Fruit fly (Drosophila melanogaster) whole organism, wandering third instar larva: ENCODE measurements around the gene NC2beta.
A peak's percentile ranks its signal among the peaks of the same experiment; 100 is the strongest.

Source experiments
- Abd-B ChIP-seq: fragments of >200 bp; optimal IDR thresholded peaks from 2 replicates; lab custom pipeline; 2017; ENCODE audit warnings: missing biosample characterization, missing genetic modification characterization
- CG32264 ChIP-seq: fragments of 200-800 bp; sonication (Bioruptor generic); optimal IDR thresholded peaks from 2 replicates; lab custom pipeline; 2016; ENCODE audit warnings: missing biosample characterization, missing genetic modification characterization
- CG9705 ChIP-seq: fragments of 200-800 bp; sonication (Bioruptor generic); optimal IDR thresholded peaks from 2 replicates; lab custom pipeline; 2018; ENCODE audit warnings: missing biosample characterization, mild to moderate bottlenecking, missing genetic modification characterization
- CrebA ChIP-seq: fragments of 200-800 bp; sonication (Bioruptor generic); optimal IDR thresholded peaks from 2 replicates; lab custom pipeline; 2016; ENCODE audit warnings: missing biosample characterization, mild to moderate bottlenecking, missing genetic modification characterization, borderline replicate concordance
- Dfd ChIP-seq: fragments of >200 bp; optimal IDR thresholded peaks from 2 replicates; lab custom pipeline; 2017; ENCODE audit warnings: missing biosample characterization, missing genetic modification characterization
- Dif ChIP-seq: fragments of 200-275, 200-300 bp; sonication (Bioruptor generic); optimal IDR thresholded peaks from 2 replicates; lab custom pipeline; 2018; ENCODE audit warnings: missing biosample characterization, missing genetic modification characterization; ENCODE audit not compliant: partially characterized antibody
- GATAd ChIP-seq: sonication (Bioruptor generic); optimal IDR thresholded peaks from 2 replicates; lab custom pipeline; 2016; ENCODE audit warnings: missing biosample characterization, missing genetic modification characterization
- HLH106 ChIP-seq: fragments of 200-800 bp; optimal IDR thresholded peaks from 3 replicates; lab custom pipeline; 2019; ENCODE audit warnings: missing biosample characterization, mild to moderate bottlenecking, missing genetic modification characterization, moderate library complexity
- Hnf4 ChIP-seq: fragments of 200-800 bp; sonication (Bioruptor generic); optimal IDR thresholded peaks from 2 replicates; lab custom pipeline; 2016; ENCODE audit warnings: missing biosample characterization, mild to moderate bottlenecking, missing genetic modification characterization
- Hr78 ChIP-seq: fragments of >200 bp; optimal IDR thresholded peaks from 2 replicates; lab custom pipeline; 2017; ENCODE audit warnings: missing biosample characterization, missing genetic modification characterization
- Hr83 ChIP-seq: fragments of 200-300 bp; sonication (Bioruptor generic); optimal IDR thresholded peaks from 2 replicates; lab custom pipeline; 2016; ENCODE audit warnings: missing biosample characterization, mild to moderate bottlenecking, missing genetic modification characterization, moderate library complexity; ENCODE audit not compliant: poor library complexity, severe bottlenecking
- Jra ChIP-seq: sonication (Bioruptor generic); optimal IDR thresholded peaks from 2 replicates; lab custom pipeline; 2016; ENCODE audit warnings: missing biosample characterization, missing genetic modification characterization
- Mio ChIP-seq: sonication (Bioruptor generic); optimal IDR thresholded peaks from 2 replicates; lab custom pipeline; 2016; ENCODE audit warnings: missing biosample characterization, missing genetic modification characterization
- Myc ChIP-seq: fragments of >200 bp; optimal IDR thresholded peaks from 2 replicates; lab custom pipeline; 2017
- N ChIP-seq: fragments of >200 bp; optimal IDR thresholded peaks from 2 replicates; lab custom pipeline; 2018; ENCODE audit warnings: missing biosample characterization, missing external identifiers, missing genetic modification characterization
- OdsH ChIP-seq: fragments of 200-800 bp; sonication (Bioruptor generic); optimal IDR thresholded peaks from 2 replicates; lab custom pipeline; 2016; ENCODE audit warnings: missing biosample characterization, mild to moderate bottlenecking, missing genetic modification characterization
- Rel ChIP-seq, 2 experiments: fragments of 200-800 bp; sonication (Bioruptor generic) in 1 of 2; optimal IDR thresholded peaks; 2 replicates in 1 of 2; 3 replicates in 1 of 2; lab custom pipeline; 2016 to 2019; ENCODE audit warnings: mild to moderate bottlenecking in 2 of 2, missing biosample characterization in 2 of 2, missing genetic modification characterization in 2 of 2, moderate library complexity in 1 of 2
- Sp1 ChIP-seq: fragments of 200-800 bp; sonication (Bioruptor generic); optimal IDR thresholded peaks from 3 replicates; lab custom pipeline; 2019; ENCODE audit warnings: missing biosample characterization, mild to moderate bottlenecking, missing genetic modification characterization, moderate library complexity
- Vsx2 ChIP-seq: fragments of 200-300, 225-300 bp; sonication (Bioruptor generic); optimal IDR thresholded peaks from 2 replicates; lab custom pipeline; 2018; ENCODE audit warnings: missing biosample characterization, missing genetic modification characterization; ENCODE audit not compliant: partially characterized antibody
- br ChIP-seq: fragments of 200-800 bp; sonication (Bioruptor generic); optimal IDR thresholded peaks from 2 replicates; lab custom pipeline; 2016; ENCODE audit warnings: missing biosample characterization, missing genetic modification characterization
- brk ChIP-seq: fragments of 200-800 bp; sonication (Bioruptor generic); optimal IDR thresholded peaks from 2 replicates; lab custom pipeline; 2016; ENCODE audit warnings: missing biosample characterization, mild to moderate bottlenecking, missing genetic modification characterization
- dl ChIP-seq, 2 experiments: fragments of 175-275, 200-275 bp in 1 of 2; fragments of 200-275 bp in 1 of 2; sonication (Bioruptor generic); optimal IDR thresholded peaks; lab custom pipeline; 2018; ENCODE audit warnings: mild to moderate bottlenecking in 2 of 2, missing biosample characterization in 2 of 2, missing genetic modification characterization in 2 of 2, moderate library complexity in 2 of 2; ENCODE audit not compliant: partially characterized antibody in 2 of 2, insufficient read depth in 1 of 2
- dmrt93B ChIP-seq: fragments of 200-800 bp; sonication (Bioruptor generic); optimal IDR thresholded peaks from 2 replicates; lab custom pipeline; 2018; ENCODE audit warnings: missing biosample characterization, mild to moderate bottlenecking, missing genetic modification characterization
- dsf ChIP-seq: sonication (Bioruptor generic); optimal IDR thresholded peaks from 2 replicates; lab custom pipeline; 2016; ENCODE audit warnings: missing biosample characterization, missing genetic modification characterization, borderline replicate concordance
- ey ChIP-seq: fragments of 200-800 bp; sonication (Bioruptor generic); optimal IDR thresholded peaks from 2 replicates; lab custom pipeline; 2016; ENCODE audit warnings: missing biosample characterization, missing genetic modification characterization
- foxo ChIP-seq, 2 experiments: fragments of 200-800 bp; sonication (Bioruptor generic); optimal IDR thresholded peaks; 2 replicates in 1 of 2; 3 replicates in 1 of 2; lab custom pipeline; 2016 to 2017; ENCODE audit warnings: missing biosample characterization in 2 of 2, missing genetic modification characterization in 2 of 2
- fru ChIP-seq: fragments of 200-800 bp; sonication (Bioruptor generic); optimal IDR thresholded peaks from 3 replicates; lab custom pipeline; 2016; ENCODE audit warnings: missing biosample characterization, mild to moderate bottlenecking, missing genetic modification characterization
- h ChIP-seq: fragments of 200-800 bp; sonication (Bioruptor generic); optimal IDR thresholded peaks from 3 replicates; lab custom pipeline; 2016; ENCODE audit warnings: missing biosample characterization, mild to moderate bottlenecking, missing genetic modification characterization
- jim ChIP-seq: fragments of 175-275, 200-325 bp; sonication (Bioruptor generic); optimal IDR thresholded peaks from 2 replicates; lab custom pipeline; 2016; ENCODE audit warnings: missing biosample characterization, mild to moderate bottlenecking, missing genetic modification characterization
- lola ChIP-seq: fragments of >200 bp; optimal IDR thresholded peaks from 2 replicates; lab custom pipeline; 2017; ENCODE audit warnings: missing biosample characterization, missing genetic modification characterization
- pan ChIP-seq: fragments of >200 bp; optimal IDR thresholded peaks from 2 replicates; lab custom pipeline; 2017
- psq ChIP-seq: fragments of 200-800 bp; sonication (Bioruptor generic); optimal IDR thresholded peaks from 3 replicates; lab custom pipeline; 2017; ENCODE audit warnings: missing biosample characterization, mild to moderate bottlenecking, missing genetic modification characterization, moderate library complexity
- rgr ChIP-seq: fragments of 200-800 bp; sonication (Bioruptor generic); optimal IDR thresholded peaks from 3 replicates; lab custom pipeline; 2016; ENCODE audit warnings: missing biosample characterization, mild to moderate bottlenecking, missing genetic modification characterization
- sage ChIP-seq: fragments of 200-800 bp; sonication (Bioruptor generic); optimal IDR thresholded peaks from 2 replicates; lab custom pipeline; 2016; ENCODE audit warnings: missing biosample characterization, mild to moderate bottlenecking, missing genetic modification characterization
- sv ChIP-seq: fragments of 200-800 bp; sonication (Bioruptor generic); optimal IDR thresholded peaks from 3 replicates; lab custom pipeline; 2016; ENCODE audit warnings: missing biosample characterization, missing genetic modification characterization
- tai ChIP-seq: sonication (Bioruptor generic); optimal IDR thresholded peaks from 2 replicates; lab custom pipeline; 2016; ENCODE audit warnings: missing biosample characterization, missing genetic modification characterization
- usp ChIP-seq: fragments of >200 bp; optimal IDR thresholded peaks from 2 replicates; lab custom pipeline; 2017; ENCODE audit warnings: missing biosample characterization, missing genetic modification characterization
- woc ChIP-seq: sonication (Bioruptor generic); optimal IDR thresholded peaks from 2 replicates; lab custom pipeline; 2016; ENCODE audit warnings: missing biosample characterization, mild to moderate bottlenecking, missing genetic modification characterization

Gene NC2beta

dm6 chr2L:15052805-15053388 lies 45.3 kb downstream of the NC2beta start:
- TF ChIP-seq Rel (GFP tag; optimal IDR thresholded peaks at IDR 0.05; lab: Kevin White, UChicago): no peak
- TF ChIP-seq Rel (tag; optimal IDR thresholded peaks at IDR 0.05; lab: Kevin White, UChicago): no peak
- TF ChIP-seq, all 38 proteins: peak for 0

dm6 chr2L:15055105-15055504 lies 47.5 kb downstream of the NC2beta start:
- no peak for TF ChIP-seq br (GFP tag; lab: Kevin White, UChicago)
- TF ChIP-seq rgr (GFP tag; lab: Kevin White, UChicago): no peak
- TF ChIP-seq tai: no peak
- no peak for TF ChIP-seq Vsx2 (GFP tag; lab: Kevin White, UChicago)
- TF ChIP-seq jim (GFP tag; lab: Kevin White, UChicago): no peak
- TF ChIP-seq CG32264: no peak
- TF ChIP-seq Sp1 (GFP tag; lab: Kevin White, UChicago): no peak
- no peak for TF ChIP-seq ey (GFP tag; lab: Kevin White, UChicago)
- no peak for TF ChIP-seq N
- TF ChIP-seq woc (GFP tag; lab: Kevin White, UChicago): no peak
- TF ChIP-seq lola (GFP tag; lab: Kevin White, UChicago): no peak
- no peak for TF ChIP-seq dsf (GFP tag; lab: Kevin White, UChicago)
- TF ChIP-seq Myc (lab: Kevin White, UChicago): no peak
- TF ChIP-seq Rel (GFP tag; optimal IDR thresholded peaks at IDR 0.05; lab: Kevin White, UChicago): no peak
- no peak for TF ChIP-seq Rel (tag; optimal IDR thresholded peaks at IDR 0.05; lab: Kevin White, UChicago)
- TF ChIP-seq CrebA (GFP tag; lab: Kevin White, UChicago): no peak
- TF ChIP-seq Hr78: no peak
- no peak for TF ChIP-seq sage
- no peak for TF ChIP-seq HLH106
- TF ChIP-seq foxo (GFP tag; optimal IDR thresholded peaks at IDR 0.05; lab: Kevin White, UChicago): no peak

dm6 chr2L:15056359-15057220 lies 49.0 kb downstream of the NC2beta start:
- peak; percentile 83 for TF ChIP-seq Sp1 (GFP tag; lab: Kevin White, UChicago)
- no peak for TF ChIP-seq Hr78
- peak; percentile 81 for TF ChIP-seq OdsH (GFP tag; lab: Kevin White, UChicago)
- TF ChIP-seq Dfd: no peak
- TF ChIP-seq Myc (lab: Kevin White, UChicago): no peak
- TF ChIP-seq ey (GFP tag; lab: Kevin White, UChicago): peak; percentile 69
- no peak for TF ChIP-seq Abd-B
- TF ChIP-seq psq (GFP tag; lab: Kevin White, UChicago): peak; percentile 81
- TF ChIP-seq CrebA (GFP tag; lab: Kevin White, UChicago): no peak
- TF ChIP-seq h (GFP tag; lab: Kevin White, UChicago): peak; percentile 84
- peak; percentile 19 for TF ChIP-seq Hr83 (GFP tag; lab: Kevin White, UChicago)
- TF ChIP-seq br (GFP tag; lab: Kevin White, UChicago): peak; percentile 70
- TF ChIP-seq CG9705 (GFP tag; lab: Kevin White, UChicago): peak; percentile 62
- TF ChIP-seq pan (lab: Kevin White, UChicago): no peak
- peak; percentile 79 for TF ChIP-seq woc (GFP tag; lab: Kevin White, UChicago)
- TF ChIP-seq Vsx2 (GFP tag; lab: Kevin White, UChicago): peak; percentile 65
- TF ChIP-seq dmrt93B (GFP tag; lab: Kevin White, UChicago): peak; percentile 75
- TF ChIP-seq HLH106: peak; percentile 84
- peak; percentile 43 for TF ChIP-seq N
- no peak for TF ChIP-seq dsf (GFP tag; lab: Kevin White, UChicago)
- peak; percentile 24 to 85 for TF ChIP-seq dl (GFP tag; optimal IDR thresholded peaks at IDR 0.05; lab: Kevin White, UChicago; ENCODE audit: insufficient read depth in 1 of 2, partially characterized antibody in 2 of 2)
- no peak for TF ChIP-seq CG32264
- peak; percentile 48 for TF ChIP-seq sv (GFP tag; lab: Kevin White, UChicago)
- TF ChIP-seq Hnf4 (GFP tag; lab: Kevin White, UChicago): peak; percentile 66
- peak; percentile 89 for TF ChIP-seq Dif
- no peak for TF ChIP-seq tai
- TF ChIP-seq rgr (GFP tag; lab: Kevin White, UChicago): peak; percentile 85
- no peak for TF ChIP-seq Rel (GFP tag; optimal IDR thresholded peaks at IDR 0.05; lab: Kevin White, UChicago)
- TF ChIP-seq Rel (tag; optimal IDR thresholded peaks at IDR 0.05; lab: Kevin White, UChicago): peak; percentile 13
- TF ChIP-seq fru (GFP tag; lab: Kevin White, UChicago): peak; percentile 80
- TF ChIP-seq usp (GFP tag; lab: Kevin White, UChicago): no peak
- TF ChIP-seq sage: peak; percentile 60
- TF ChIP-seq jim (GFP tag; lab: Kevin White, UChicago): no peak
- TF ChIP-seq Mio (GFP tag; lab: Kevin White, UChicago): no peak
- TF ChIP-seq lola (GFP tag; lab: Kevin White, UChicago): no peak
- peak; percentile 61 for TF ChIP-seq brk (GFP tag; lab: Kevin White, UChicago)
- peak; percentile 6 for TF ChIP-seq Jra
- peak in 1 of 2 experiments; percentile 88 for TF ChIP-seq foxo (GFP tag; optimal IDR thresholded peaks at IDR 0.05; lab: Kevin White, UChicago)
- TF ChIP-seq GATAd (GFP tag; lab: Kevin White, UChicago): no peak
